Fruit fly (Drosophila melanogaster) Kc167 (cell line): ENCODE results near the gene AhcyL1.

ENCODE experiments used
- Myc ChIP-seq: fragments of >200 bp; optimal IDR thresholded peaks from 2 replicates; lab custom pipeline; 2017; ENCODE audit warnings: missing external identifiers
- Sin3A ChIP-seq: fragments of >200 bp; optimal IDR thresholded peaks from 2 replicates; lab custom pipeline; 2018; ENCODE audit warnings: missing external identifiers
- h ChIP-seq: fragments of >200 bp; optimal IDR thresholded peaks from 3 replicates; lab custom pipeline; 2018; ENCODE audit warnings: missing external identifiers
- insv ChIP-seq: fragments of >200 bp; optimal IDR thresholded peaks from 3 replicates; lab custom pipeline; 2018; ENCODE audit warnings: missing external identifiers
- psq ChIP-seq: fragments of >200 bp; optimal IDR thresholded peaks from 2 replicates; lab custom pipeline; 2017; ENCODE audit warnings: missing external identifiers
- ttk ChIP-seq: sonication (Bioruptor generic); optimal IDR thresholded peaks from 2 replicates; lab custom pipeline; 2017; ENCODE audit warnings: missing external identifiers

Gene AhcyL1

DNA sequence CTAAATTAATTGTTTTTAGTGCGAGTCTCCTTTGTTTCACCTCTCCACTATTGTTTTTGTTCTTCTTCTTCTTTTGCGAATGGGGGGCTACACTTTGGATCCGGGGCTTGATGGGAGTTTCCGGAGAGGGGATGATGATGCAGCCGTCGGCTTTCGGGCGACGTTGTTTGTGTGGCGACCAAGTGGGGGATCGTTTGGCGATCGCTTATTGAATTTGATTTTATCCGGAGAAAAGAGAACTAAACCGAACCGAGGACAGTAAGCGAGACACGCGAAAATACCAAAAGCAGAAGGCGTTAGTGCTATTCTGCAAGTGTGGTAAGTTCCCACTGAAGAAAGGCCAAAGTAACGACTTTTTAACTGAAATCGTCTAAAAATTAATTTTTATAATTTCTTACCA, at the start of gene AhcyL1:
TSS of gene AhcyL1 (minus strand) at position 281 of the 400 bp plus-strand sequence.
- TF ChIP-seq Myc (no peak), Sin3A (lab: Kevin White, UChicago) (no peak), psq (lab: Kevin White, UChicago) (no peak), insv (lab: Kevin White, UChicago) (no peak), h (lab: Kevin White, UChicago) (no peak), ttk (no peak)

DNA sequence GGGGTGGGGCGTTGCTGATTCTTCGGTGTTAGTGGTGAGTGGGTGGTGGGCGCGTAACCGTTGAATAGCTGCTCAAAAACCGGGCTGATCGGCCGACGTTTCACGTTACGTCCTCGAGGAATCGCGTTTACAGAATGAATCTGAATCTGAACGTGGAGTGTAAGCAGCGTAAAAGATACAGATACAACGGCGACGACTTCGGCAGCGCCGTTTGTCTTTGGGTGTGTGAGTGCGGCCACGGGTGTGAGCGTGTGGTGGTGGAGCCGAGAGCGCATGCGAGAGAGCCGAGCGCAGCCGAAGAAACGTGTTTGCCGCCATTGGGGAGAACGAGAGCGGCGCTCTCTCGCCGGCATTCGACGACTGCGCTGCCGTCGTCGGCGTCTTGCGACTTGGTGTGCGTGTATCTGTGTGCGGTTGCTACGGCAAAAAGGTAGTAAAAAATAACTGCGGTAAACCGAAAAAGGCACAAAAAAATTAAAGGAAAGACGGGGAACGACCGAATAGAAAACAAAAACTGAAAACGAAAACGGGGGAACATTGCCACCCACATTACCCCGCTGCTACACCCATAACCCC, 48.9 kb upstream of the AhcyL1 start:
- TF ChIP-seq Sin3A (lab: Kevin White, UChicago), result no peak
- no peak for TF ChIP-seq Myc
- TF ChIP-seq ttk, result no peak
- no peak for TF ChIP-seq psq (lab: Kevin White, UChicago)
- no peak for TF ChIP-seq insv (lab: Kevin White, UChicago)
- no peak for TF ChIP-seq h (lab: Kevin White, UChicago)

DNA sequence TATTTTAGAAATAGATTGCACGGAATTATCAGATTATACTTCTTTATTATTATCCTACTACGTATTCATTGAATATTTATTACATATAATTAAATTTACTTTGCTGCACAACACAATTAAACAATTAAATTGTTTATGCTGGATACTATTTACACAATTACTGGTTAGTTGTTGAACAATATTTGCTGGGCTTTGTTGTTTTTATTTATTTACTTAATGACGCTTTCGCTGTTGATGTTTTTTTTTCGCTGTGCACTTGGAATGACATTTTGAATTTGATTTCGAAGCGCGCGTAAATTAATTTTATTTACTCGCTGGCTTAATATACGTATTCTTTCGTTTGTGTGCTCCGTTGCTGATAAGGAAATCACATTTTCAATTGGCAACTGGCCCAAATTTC, 48.1 kb upstream of the AhcyL1 start:
- TF ChIP-seq h (lab: Kevin White, UChicago) (no peak), Sin3A (lab: Kevin White, UChicago) (no peak), insv (lab: Kevin White, UChicago) (no peak), psq (lab: Kevin White, UChicago) (no peak), Myc (no peak), ttk (no peak)

DNA sequence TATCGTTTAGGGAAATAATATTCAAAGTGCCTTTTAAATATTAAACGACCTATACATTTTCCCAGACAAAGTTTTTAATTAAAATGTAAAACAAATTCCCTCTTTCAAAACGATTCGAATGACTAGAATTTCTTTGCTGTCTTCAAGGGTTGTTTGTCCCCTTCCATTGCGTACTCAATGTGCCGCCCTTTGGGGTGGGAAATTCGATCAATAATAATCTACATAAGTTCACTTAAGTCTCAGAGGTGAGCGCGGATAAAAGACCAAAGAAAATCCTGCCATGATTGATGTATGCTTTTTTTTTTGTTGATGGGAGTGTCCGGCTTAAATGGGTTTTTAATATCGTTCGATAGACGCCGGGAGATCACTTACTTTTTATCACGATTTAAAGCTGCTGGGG, 47.6 kb upstream of the AhcyL1 start:
- no peak for TF ChIP-seq h (lab: Kevin White, UChicago)
- no peak for TF ChIP-seq ttk
- no peak for TF ChIP-seq Myc
- TF ChIP-seq insv (lab: Kevin White, UChicago), result no peak
- no peak for TF ChIP-seq psq (lab: Kevin White, UChicago)
- TF ChIP-seq Sin3A (lab: Kevin White, UChicago), result no peak

DNA sequence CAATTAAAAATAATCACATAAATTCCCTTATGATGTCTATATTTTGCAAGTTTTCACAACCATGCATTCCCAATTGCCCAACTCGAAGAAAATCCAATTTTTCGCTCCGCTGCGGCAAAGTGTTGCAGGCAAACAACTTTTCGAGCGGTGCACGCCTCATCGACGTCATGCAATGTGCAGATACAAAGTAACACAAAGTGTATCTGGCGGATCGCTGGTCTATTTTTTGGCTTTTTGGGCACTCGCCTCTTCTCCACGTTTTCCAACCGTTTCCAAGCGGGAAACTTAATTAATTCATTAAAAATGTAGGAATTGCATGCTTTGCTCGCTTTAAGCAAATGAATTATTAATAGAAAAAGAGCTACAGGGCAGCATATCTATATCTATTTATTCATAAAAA, 46.7 kb upstream of the AhcyL1 start:
- TF ChIP-seq Sin3A (lab: Kevin White, UChicago) (no peak), ttk (no peak), Myc (no peak), insv (lab: Kevin White, UChicago) (no peak), h (lab: Kevin White, UChicago) (no peak), psq (lab: Kevin White, UChicago) (no peak)

DNA sequence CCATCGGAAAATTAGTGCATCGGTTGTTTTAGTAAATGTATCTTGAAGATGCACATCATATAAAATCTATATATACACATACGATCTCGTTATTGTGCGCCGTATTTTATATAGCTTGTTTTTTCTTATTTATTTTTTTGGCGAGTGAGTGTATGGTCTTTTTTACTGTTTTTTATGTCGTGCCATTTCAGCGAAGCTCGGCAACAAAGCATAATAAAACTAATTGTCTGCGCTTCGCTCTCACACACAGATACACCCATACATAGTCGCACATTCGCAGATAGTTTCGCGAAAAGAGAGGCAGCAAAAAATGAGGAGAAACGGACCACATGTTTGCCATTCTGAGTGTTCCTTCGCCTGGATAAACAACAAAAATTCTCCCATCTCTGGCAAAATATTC, 45.7 kb upstream of the AhcyL1 start:
- no peak for TF ChIP-seq psq (lab: Kevin White, UChicago)
- no peak for TF ChIP-seq Myc
- TF ChIP-seq h (lab: Kevin White, UChicago), result no peak
- TF ChIP-seq Sin3A (lab: Kevin White, UChicago), result no peak
- TF ChIP-seq insv (lab: Kevin White, UChicago), result no peak
- TF ChIP-seq ttk, result no peak

DNA sequence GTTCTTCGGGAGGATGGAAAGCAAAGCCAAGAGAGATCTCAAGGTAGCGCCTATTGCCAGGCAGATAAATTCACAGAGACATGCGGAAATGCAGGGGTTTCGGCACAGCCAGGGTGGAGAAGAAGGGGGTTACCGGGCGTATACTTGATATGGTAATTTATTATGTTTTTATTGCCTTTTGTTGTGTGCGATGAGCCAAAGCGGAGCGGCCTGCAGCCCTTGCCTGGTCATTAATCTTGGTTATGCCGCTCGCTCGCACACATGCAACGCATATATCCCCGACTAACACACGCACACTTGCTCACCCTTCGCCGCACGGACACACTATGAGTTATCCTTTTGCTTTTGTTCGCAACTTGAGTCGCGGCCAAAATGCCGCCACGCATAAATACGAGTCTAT, 44.5 kb upstream of the AhcyL1 start:
- TF ChIP-seq psq (lab: Kevin White, UChicago), result no peak
- TF ChIP-seq insv (lab: Kevin White, UChicago), result no peak
- no peak for TF ChIP-seq Sin3A (lab: Kevin White, UChicago)
- no peak for TF ChIP-seq ttk
- TF ChIP-seq Myc, result no peak
- TF ChIP-seq h (lab: Kevin White, UChicago), result no peak

DNA sequence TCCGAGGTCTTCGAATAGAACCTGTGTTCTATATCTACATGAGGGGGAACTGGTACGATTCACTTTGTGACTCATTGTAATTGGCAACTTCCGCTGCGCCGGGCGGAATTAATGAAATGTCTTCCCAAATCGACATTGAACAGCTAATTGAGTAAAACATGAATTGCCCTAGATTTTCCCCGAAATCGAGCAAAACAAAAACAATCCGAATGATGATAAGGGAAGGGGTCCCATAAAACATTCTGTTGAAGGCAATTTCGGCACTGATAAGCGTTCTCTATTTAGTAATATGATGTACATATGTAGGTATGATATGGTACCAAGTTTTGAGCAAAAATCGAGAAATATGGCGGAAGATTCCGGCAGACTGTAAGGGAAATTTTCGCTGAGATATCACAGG, 37.6 kb upstream of the AhcyL1 start:
- TF ChIP-seq Myc (no peak), ttk (no peak), insv (lab: Kevin White, UChicago) (no peak), psq (lab: Kevin White, UChicago) (no peak), Sin3A (lab: Kevin White, UChicago) (no peak), h (lab: Kevin White, UChicago) (no peak)

DNA sequence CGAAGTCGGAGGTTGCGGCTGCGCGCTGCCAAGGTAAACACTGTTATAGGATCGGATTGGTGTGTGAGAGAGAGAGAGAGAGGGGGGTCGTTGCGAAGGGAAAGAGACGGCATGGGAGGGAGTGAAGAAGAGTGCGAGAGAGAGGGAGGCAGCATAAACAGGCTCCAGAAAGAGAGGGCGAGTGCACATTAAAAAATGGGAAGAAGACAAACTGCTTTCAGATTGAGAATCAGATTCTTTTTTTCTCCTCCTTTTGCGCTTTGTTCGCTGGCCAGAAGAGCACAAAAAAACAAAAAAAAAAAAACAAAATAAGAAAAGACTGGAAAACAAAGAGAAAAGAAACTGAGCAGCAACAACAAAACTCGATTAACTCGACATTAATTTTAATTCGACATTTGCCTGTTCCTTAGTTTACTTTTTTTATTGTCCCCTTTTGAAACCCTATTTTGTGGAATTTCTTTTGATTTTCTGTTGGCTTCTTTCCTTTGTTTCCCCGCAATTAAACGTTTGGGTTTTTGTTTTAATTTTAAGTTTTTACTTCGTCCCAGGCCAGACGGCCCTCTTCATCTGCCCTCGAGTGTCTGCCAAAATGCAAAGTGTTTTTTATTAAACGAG, 36.3 kb upstream of the AhcyL1 start:
- TF ChIP-seq ttk (no peak), h (lab: Kevin White, UChicago) (no peak), Sin3A (lab: Kevin White, UChicago) (no peak)

DNA sequence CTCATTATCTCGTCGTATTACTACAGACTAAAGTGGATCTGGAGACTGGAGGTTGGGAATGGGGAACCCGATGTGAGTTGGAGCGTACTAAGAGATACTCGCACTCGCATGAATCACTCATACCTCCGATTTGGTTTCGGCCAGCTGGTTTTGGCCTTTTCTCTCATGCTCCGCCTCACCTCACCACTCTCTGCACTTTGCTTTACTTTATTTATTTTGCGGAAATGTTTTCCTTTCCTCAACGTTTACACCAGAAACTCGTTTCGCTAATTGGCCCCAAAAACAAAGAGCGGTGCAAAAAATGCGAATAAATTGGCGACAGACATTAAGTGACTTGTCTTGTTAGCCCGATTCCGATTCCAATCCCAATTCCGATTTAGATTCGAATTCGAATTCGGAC, 35.3 kb upstream of the AhcyL1 start:
- TF ChIP-seq psq (lab: Kevin White, UChicago) (no peak), h (lab: Kevin White, UChicago) (no peak), insv (lab: Kevin White, UChicago) (no peak), Sin3A (lab: Kevin White, UChicago) (no peak), ttk (no peak), Myc (no peak)

DNA sequence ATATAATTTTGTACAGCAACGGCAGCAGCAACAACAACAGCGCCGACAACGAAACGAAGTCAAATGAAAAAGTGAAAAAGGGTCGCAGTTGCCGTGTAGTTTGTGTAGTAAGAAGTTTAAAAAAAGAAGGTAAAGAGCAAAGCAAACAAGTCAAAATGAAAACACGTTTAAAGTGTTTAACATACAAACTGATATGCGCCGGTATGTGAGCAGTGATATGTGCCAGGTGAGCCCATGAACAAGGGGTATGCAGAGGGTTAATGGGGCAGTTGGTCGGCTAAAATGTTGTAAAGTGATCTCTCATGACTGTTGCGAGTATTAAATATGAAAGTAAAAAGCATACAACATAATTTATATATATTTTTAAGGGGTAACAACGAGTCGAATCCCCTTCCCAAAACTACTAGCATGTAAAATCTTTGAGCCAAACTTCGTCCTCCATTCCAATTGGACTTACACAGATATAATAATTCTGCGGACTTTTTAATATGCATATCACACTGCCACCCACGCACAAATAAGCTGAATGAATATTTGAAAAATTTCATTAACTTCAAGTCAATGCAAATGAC, 33.9 kb upstream of the AhcyL1 start:
- TF ChIP-seq h (lab: Kevin White, UChicago) (no peak), psq (lab: Kevin White, UChicago) (no peak), insv (lab: Kevin White, UChicago) (no peak), Myc (no peak), Sin3A (lab: Kevin White, UChicago) (no peak), ttk (no peak)

DNA sequence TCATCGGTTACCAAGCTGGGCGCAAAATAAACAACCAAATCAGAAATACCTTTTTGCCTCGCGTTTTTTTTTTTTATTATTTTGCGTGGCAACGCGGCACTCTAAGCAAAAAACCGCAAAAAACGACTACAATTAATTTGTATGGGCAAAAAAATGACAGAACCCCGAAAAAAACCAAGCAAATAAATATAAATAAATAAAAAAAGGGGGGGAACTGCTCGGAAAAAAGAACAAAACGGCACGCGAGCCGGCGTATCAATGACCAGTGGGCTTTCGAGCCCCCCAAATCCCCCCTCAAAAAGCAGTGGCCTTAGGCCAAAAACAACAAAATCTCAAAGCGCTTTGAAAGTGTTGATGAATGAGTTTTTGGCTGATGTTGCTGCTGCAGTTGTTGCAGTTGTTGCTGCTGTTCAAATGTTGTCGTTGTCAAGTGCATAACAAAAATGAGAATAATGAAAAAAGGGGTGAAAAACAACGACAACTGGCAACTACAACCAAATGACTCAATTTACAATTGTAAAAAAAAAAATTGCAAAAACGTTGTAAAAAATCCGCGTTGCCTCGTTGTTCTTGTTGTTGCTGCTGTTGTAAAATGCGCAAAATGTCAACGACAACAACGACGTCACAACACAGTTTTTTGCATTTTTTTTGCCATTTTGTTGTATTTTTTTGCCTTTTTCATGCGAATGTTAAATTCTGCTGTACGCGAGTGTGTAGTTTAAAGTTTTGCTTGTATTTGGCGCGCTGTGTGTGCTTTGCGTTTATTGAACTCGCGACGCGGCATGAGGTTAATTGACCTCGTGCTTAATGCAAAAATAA, 33.2 kb upstream of the AhcyL1 start:
- no peak for TF ChIP-seq ttk
- no peak for TF ChIP-seq insv (lab: Kevin White, UChicago)
- TF ChIP-seq h (lab: Kevin White, UChicago), result no peak
- no peak for TF ChIP-seq psq (lab: Kevin White, UChicago)
- no peak for TF ChIP-seq Sin3A (lab: Kevin White, UChicago)
- no peak for TF ChIP-seq Myc
